Fruit fly (Drosophila melanogaster) Kc167 (cell line): ENCODE results near the gene CCHa2.

Experiments
- Sin3A ChIP-seq: fragments of >200 bp; optimal IDR thresholded peaks from 2 replicates; lab custom pipeline; 2018; ENCODE audit warnings: missing external identifiers
- h ChIP-seq: fragments of >200 bp; optimal IDR thresholded peaks from 3 replicates; lab custom pipeline; 2018; ENCODE audit warnings: missing external identifiers
- ttk ChIP-seq: sonication (Bioruptor generic); optimal IDR thresholded peaks from 2 replicates; lab custom pipeline; 2017; ENCODE audit warnings: missing external identifiers

DNA sequence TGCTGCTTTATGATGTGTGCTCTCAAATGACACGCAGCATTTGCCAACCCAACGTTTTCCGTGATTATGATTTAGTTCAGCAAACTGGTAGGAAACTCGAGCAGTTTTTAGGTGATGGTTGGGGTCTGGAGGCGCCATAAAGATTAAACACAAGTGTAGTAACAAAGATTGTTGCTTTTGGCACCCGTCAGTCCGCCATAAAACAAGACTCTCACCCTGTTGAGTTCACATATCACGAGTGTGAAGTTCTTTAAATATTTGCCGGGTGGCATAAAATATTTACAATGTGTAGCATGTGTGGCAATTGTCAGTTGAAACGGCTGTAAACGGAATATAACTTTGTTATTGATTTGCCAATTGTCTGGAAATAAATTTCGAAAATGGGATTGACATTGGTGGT, 46.7 kb upstream of the CCHa2 start:
- TF ChIP-seq h (lab: Kevin White, UChicago) (no peak), ttk (lab: Kevin White, UChicago) (no peak), Sin3A (lab: Kevin White, UChicago) (no peak)
